Fruit fly (Drosophila melanogaster): ENCODE measurements around the gene ppk13.

ppk13 gene

DNA sequence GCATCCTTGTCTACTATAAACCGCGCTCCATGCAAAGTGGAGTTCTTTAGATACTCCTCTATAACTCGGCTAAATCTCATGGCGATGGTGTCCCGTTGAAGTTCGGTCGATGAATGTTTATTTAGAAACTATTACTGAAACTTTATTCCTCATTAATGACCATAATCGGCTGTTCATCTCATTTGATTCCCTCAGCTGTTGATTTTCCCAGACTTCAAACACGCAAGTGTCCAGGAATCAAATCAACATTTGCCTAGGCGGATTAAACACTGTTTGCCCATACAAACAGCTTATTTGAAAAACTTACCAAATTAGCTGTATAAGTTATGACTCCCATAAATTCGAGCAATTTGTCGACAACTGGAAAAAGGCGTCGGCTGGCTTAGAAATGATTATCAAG, at the start of gene ppk13:
ppk13 (minus strand) TSS at position 101 of the 400 bp plus-strand sequence.
- TF ChIP-seq CG4496 (GFP tag; IDR thresholded peaks at IDR 0.05) (no peak), CG17806 (tag; optimal IDR thresholded peaks at IDR 0.05) (no peak), CG34367 (tag; optimal IDR thresholded peaks at IDR 0.05) (no peak), CG10348 (GFP tag; IDR thresholded peaks at IDR 0.05) (no peak), Pif1A (GFP tag; optimal IDR thresholded peaks at IDR 0.05) (no peak), CG8159 (tag; optimal IDR thresholded peaks at IDR 0.05) (no peak), CG14655 (GFP tag; optimal IDR thresholded peaks at IDR 0.05) (no peak), fd96Ca (GFP tag; IDR thresholded peaks at IDR 0.05) (no peak), Snoo (tag; optimal IDR thresholded peaks at IDR 0.05) (no peak), rn (GFP tag; IDR thresholded peaks at IDR 0.05) (no peak), gl (tag; optimal IDR thresholded peaks at IDR 0.05) (no peak), CG12605 (GFP tag; IDR thresholded peaks at IDR 0.05) (no peak), EcR (GFP tag; optimal IDR thresholded peaks at IDR 0.05) (no peak), D1 (tag; optimal IDR thresholded peaks at IDR 0.05) (no peak), CG15710 (tag; optimal IDR thresholded peaks at IDR 0.05) (no peak)

DNA sequence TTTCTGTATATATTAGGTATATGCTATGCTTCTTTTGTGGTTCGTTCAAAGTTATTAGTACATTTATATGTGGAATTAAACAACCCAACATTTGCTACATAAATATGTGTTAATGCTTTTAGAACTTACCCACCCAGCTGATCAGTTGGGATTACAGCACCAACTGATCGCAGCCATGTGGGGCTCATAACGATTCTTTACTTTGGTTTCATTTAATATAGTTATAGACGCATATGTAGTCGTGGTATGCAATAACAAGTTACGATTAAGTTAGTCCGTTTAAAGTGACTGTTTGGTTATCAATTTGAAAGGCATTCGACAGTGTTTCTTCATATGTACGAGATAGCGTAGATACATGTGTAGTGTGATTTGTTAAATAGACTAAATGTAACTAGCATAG, 47.2 kb upstream of the ppk13 start:
- TF ChIP-seq Pif1A (GFP tag; optimal IDR thresholded peaks at IDR 0.05) (no peak), CG9948 (tag; optimal IDR thresholded peaks at IDR 0.05) (no peak), fd96Ca (GFP tag; IDR thresholded peaks at IDR 0.05) (no peak), rn (GFP tag; IDR thresholded peaks at IDR 0.05) (no peak), CG13204 (GFP tag; optimal IDR thresholded peaks at IDR 0.05) (no peak), CG14655 (GFP tag; optimal IDR thresholded peaks at IDR 0.05) (no peak), CG10348 (GFP tag; IDR thresholded peaks at IDR 0.05) (no peak), CG15710 (tag; optimal IDR thresholded peaks at IDR 0.05) (no peak)

DNA sequence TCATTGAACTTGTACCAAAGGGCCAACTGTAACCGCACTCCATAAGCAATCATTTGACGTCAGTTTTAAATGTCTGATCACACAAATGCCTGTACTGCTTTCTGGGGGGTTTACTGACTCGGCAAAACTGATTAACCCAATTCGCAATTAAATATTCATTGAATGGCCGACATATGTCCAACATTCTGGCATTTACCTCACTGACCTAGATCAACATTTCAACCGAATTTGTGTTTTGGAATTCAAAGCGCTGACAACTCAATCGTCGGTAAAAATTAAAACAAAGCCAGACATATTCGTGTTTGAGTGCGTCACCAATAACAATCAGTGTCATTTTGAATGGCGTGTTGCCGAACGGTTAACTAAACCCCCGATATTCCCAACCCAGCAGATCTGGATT, 27.1 kb upstream of the ppk13 start:
- no peak for TF ChIP-seq gl (tag; optimal IDR thresholded peaks at IDR 0.05)

DNA sequence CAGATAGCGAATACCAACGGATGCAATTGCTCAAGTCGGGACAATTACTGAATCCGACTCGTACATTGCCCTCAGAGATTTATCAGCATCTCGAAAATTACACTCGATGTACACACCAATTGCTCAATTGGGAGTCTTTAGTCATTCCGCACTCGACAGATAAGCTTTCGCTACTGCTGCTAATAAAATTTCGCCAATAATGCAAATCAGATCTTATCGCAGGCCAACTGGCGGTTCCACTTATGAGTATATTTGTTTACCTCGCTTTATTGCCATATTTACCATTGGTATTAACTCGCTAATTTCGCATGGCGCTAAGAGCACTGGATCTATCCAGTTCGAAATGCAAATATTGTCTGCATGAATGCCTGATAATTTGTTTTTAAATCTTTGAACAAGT, 25.0 kb upstream of the ppk13 start:
- TF ChIP-seq CG13204 (GFP tag; optimal IDR thresholded peaks at IDR 0.05) (no peak), CG8301 (tag; optimal IDR thresholded peaks at IDR 0.05) (no peak), CG17806 (tag; optimal IDR thresholded peaks at IDR 0.05) (no peak), EcR (GFP tag; optimal IDR thresholded peaks at IDR 0.05) (no peak), Pif1B (GFP tag; optimal IDR thresholded peaks at IDR 0.05) (no peak), CG9948 (tag; optimal IDR thresholded peaks at IDR 0.05) (no peak), CG12605 (GFP tag; IDR thresholded peaks at IDR 0.05) (no peak), CG4496 (GFP tag; IDR thresholded peaks at IDR 0.05) (no peak), CG32121 (GFP tag; IDR thresholded peaks at IDR 0.05) (no peak), fd96Ca (GFP tag; IDR thresholded peaks at IDR 0.05) (no peak), CG34367 (tag; optimal IDR thresholded peaks at IDR 0.05) (no peak), rn (GFP tag; IDR thresholded peaks at IDR 0.05) (no peak), CG8159 (tag; optimal IDR thresholded peaks at IDR 0.05) (no peak), Snoo (tag; optimal IDR thresholded peaks at IDR 0.05) (no peak), CG14655 (GFP tag; optimal IDR thresholded peaks at IDR 0.05) (no peak), D1 (tag; optimal IDR thresholded peaks at IDR 0.05) (no peak), Ets98B (GFP tag; IDR thresholded peaks at IDR 0.05) (no peak)

- no peak for TF ChIP-seq CG9948 (tag; optimal IDR thresholded peaks at IDR 0.05)
- TF ChIP-seq rn (GFP tag; IDR thresholded peaks at IDR 0.05) = no peak
- TF ChIP-seq Pif1B (GFP tag; optimal IDR thresholded peaks at IDR 0.05) = no peak
- no peak for TF ChIP-seq CG10348 (GFP tag; IDR thresholded peaks at IDR 0.05)
- TF ChIP-seq CG13204 (GFP tag; optimal IDR thresholded peaks at IDR 0.05) = no peak
- no peak for TF ChIP-seq CG17806 (tag; optimal IDR thresholded peaks at IDR 0.05)
- TF ChIP-seq Pif1A (GFP tag; optimal IDR thresholded peaks at IDR 0.05) = no peak
- no peak for TF ChIP-seq CG14655 (GFP tag; optimal IDR thresholded peaks at IDR 0.05)
- TF ChIP-seq Ets98B (GFP tag; IDR thresholded peaks at IDR 0.05) = no peak
- TF ChIP-seq CG4496 (GFP tag; IDR thresholded peaks at IDR 0.05) = no peak; the same call in 2 of the 3 replicates
- no peak for TF ChIP-seq gl (tag; optimal IDR thresholded peaks at IDR 0.05)
- TF ChIP-seq EcR (GFP tag; optimal IDR thresholded peaks at IDR 0.05) = no peak
- TF ChIP-seq CG8301 (tag; optimal IDR thresholded peaks at IDR 0.05) = no peak
- no peak for TF ChIP-seq CG34367 (tag; optimal IDR thresholded peaks at IDR 0.05)
- TF ChIP-seq CG15710 (tag; optimal IDR thresholded peaks at IDR 0.05) = no peak
- no peak for TF ChIP-seq CG32121 (GFP tag; IDR thresholded peaks at IDR 0.05)
- no peak for TF ChIP-seq CG12605 (GFP tag; IDR thresholded peaks at IDR 0.05)
Observed at dm6 chr2L:21111849-21112248, 23.3 kb upstream of the ppk13 start.

DNA sequence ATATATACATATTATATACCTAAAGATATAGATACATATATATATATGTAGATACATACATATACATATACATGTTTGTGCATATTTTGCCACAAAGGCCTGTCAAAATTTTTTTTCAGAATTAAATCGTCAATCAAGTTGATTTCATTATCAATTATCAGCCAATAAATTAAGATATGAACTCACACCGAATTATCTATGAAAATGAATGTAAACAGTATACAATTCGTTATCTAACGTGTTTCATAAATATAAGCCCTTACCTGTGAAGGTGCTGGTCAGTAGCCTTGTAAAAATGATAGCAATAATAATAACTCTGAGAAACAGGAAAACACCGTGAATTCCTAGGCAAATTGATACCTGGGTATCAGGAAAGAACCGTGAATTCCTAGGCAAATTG, 21.1 kb upstream of the ppk13 start:
- no peak for TF ChIP-seq EcR (GFP tag; optimal IDR thresholded peaks at IDR 0.05)
- TF ChIP-seq CG8301 (tag; optimal IDR thresholded peaks at IDR 0.05) = no peak

dm6 chr2L:21108759-21109282, 20.3 kb upstream of the ppk13 start:
- peak; percentile 22 for TF ChIP-seq Pif1A (GFP tag; optimal IDR thresholded peaks at IDR 0.05)
- no peak for TF ChIP-seq CG8301 (tag; optimal IDR thresholded peaks at IDR 0.05)
- peak; percentile 23; the same call in 1 of the 3 replicates for TF ChIP-seq CG4496 (GFP tag; IDR thresholded peaks at IDR 0.05)
- TF ChIP-seq CG15710 (tag; optimal IDR thresholded peaks at IDR 0.05) = no peak
- peak; percentile 10 for TF ChIP-seq D1 (tag; optimal IDR thresholded peaks at IDR 0.05)
- no peak for TF ChIP-seq Ets98B (GFP tag; IDR thresholded peaks at IDR 0.05)
- no peak for TF ChIP-seq CG32121 (GFP tag; IDR thresholded peaks at IDR 0.05)
- TF ChIP-seq CG10348 (GFP tag; IDR thresholded peaks at IDR 0.05) = no peak
- no peak for TF ChIP-seq CG9948 (tag; optimal IDR thresholded peaks at IDR 0.05)
- no peak for TF ChIP-seq gl (tag; optimal IDR thresholded peaks at IDR 0.05)
- TF ChIP-seq CG12605 (GFP tag; IDR thresholded peaks at IDR 0.05) = no peak
- TF ChIP-seq EcR (GFP tag; optimal IDR thresholded peaks at IDR 0.05) = no peak
- TF ChIP-seq CG17806 (tag; optimal IDR thresholded peaks at IDR 0.05) = no peak
- TF ChIP-seq CG14655 (GFP tag; optimal IDR thresholded peaks at IDR 0.05) = peak; percentile 61
- peak; percentile 18 for TF ChIP-seq CG34367 (tag; optimal IDR thresholded peaks at IDR 0.05)
- TF ChIP-seq CG8159 (tag; optimal IDR thresholded peaks at IDR 0.05) = peak; percentile 42
- no peak for TF ChIP-seq fd96Ca (GFP tag; IDR thresholded peaks at IDR 0.05)
- TF ChIP-seq Pif1B (GFP tag; optimal IDR thresholded peaks at IDR 0.05) = peak; percentile 28
- no peak for TF ChIP-seq Snoo (tag; optimal IDR thresholded peaks at IDR 0.05)
- TF ChIP-seq rn (GFP tag; IDR thresholded peaks at IDR 0.05) = no peak
- no peak for TF ChIP-seq CG13204 (GFP tag; optimal IDR thresholded peaks at IDR 0.05)

Measured in whole organism, pupa.